Worm (Caenorhabditis elegans) whole organism, young adult: ENCODE results near the gene K10B3.1.

Source experiments
- B0035.1 ChIP-seq: sonication (generic microtip); optimal IDR thresholded peaks from 2 replicates; lab custom pipeline; 2016; ENCODE audit warnings: missing genetic modification characterization, mild to moderate bottlenecking, missing compliant biosample characterization, missing genotype, missing genetic modification reagents
- B0336.3 ChIP-seq: fragments of 200-800 bp; sonication (Bioruptor generic); IDR thresholded peaks from 2 replicates; pipeline ENCODE4 v1.3.6; 2022; ENCODE audit warnings: missing genetic modification characterization, missing compliant biosample characterization
- C17E4.6 ChIP-seq: fragments of 200-800 bp; sonication (Bioruptor generic); IDR thresholded peaks from 2 replicates; pipeline ENCODE4 v1.3.6; 2022; ENCODE audit warnings: missing genetic modification reagents, missing genetic modification characterization, missing compliant biosample characterization
- F33H1.4 ChIP-seq: fragments of 200-800 bp; sonication (Bioruptor generic); IDR thresholded peaks from 2 replicates; pipeline ENCODE4 v1.3.6; 2022; ENCODE audit warnings: missing genetic modification reagents, missing genetic modification characterization, missing compliant biosample characterization
- F39B2.1 ChIP-seq: fragments of 200-800 bp; sonication (Bioruptor generic); IDR thresholded peaks from 2 replicates; pipeline ENCODE4 v1.3.6; 2022; ENCODE audit warnings: missing genetic modification reagents, missing genetic modification characterization, missing compliant biosample characterization
- F49E8.2 ChIP-seq: sonication (generic microtip); optimal IDR thresholded peaks from 3 replicates; lab custom pipeline; 2017; ENCODE audit warnings: missing genetic modification characterization, mild to moderate bottlenecking, missing compliant biosample characterization, antibody characterized with exemption, moderate library complexity; ENCODE audit not compliant: insufficient read depth
- F55B11.4 ChIP-seq: sonication (generic microtip); optimal IDR thresholded peaks from 2 replicates; lab custom pipeline; 2016; ENCODE audit warnings: missing compliant biosample characterization, missing genetic modification characterization, borderline replicate concordance; ENCODE audit not compliant: insufficient read depth
- T07F8.4 ChIP-seq: sonication (generic microtip); optimal IDR thresholded peaks from 2 replicates; lab custom pipeline; 2016; ENCODE audit warnings: mild to moderate bottlenecking, missing genetic modification characterization, moderate library complexity, missing compliant biosample characterization
- Y53F4B.3 ChIP-seq: fragments of 200-800 bp; sonication (Bioruptor generic); IDR thresholded peaks from 2 replicates; pipeline ENCODE4 v1.3.6; 2022; ENCODE audit warnings: missing genetic modification reagents, missing genetic modification characterization, missing compliant biosample characterization
- Y79H2A.3 ChIP-seq: fragments of 200-800 bp; sonication (Bioruptor generic); conservative IDR thresholded peaks from 2 replicates; pipeline ENCODE4 v1.3.6; 2022; ENCODE audit warnings: missing genetic modification reagents, missing genetic modification characterization, missing compliant biosample characterization
- Y95B8A.8 ChIP-seq: fragments of 200-800 bp; sonication (Bioruptor generic); IDR thresholded peaks from 2 replicates; pipeline ENCODE4 v1.3.6; 2022; ENCODE audit warnings: missing genetic modification reagents, missing genetic modification characterization, missing compliant biosample characterization
- attf-6 ChIP-seq: fragments of 200-800 bp; sonication (Bioruptor generic); IDR thresholded peaks from 2 replicates; pipeline ENCODE4 v1.3.6; 2022; ENCODE audit warnings: missing genetic modification reagents, missing genetic modification characterization, missing compliant biosample characterization
- ccch-3 ChIP-seq: fragments of 200-800 bp; sonication (Bioruptor generic); optimal IDR thresholded peaks from 2 replicates; lab custom pipeline; 2018; ENCODE audit warnings: mild to moderate bottlenecking, missing genetic modification characterization, missing compliant biosample characterization
- cebp-1 ChIP-seq, 2 experiments: fragments of 200-800 bp in 1 of 2; sonication (Bioruptor generic) in 1 of 2; sonication (generic microtip) in 1 of 2; IDR thresholded peaks in 1 of 2; optimal IDR thresholded peaks in 1 of 2; 2 replicates each; pipeline versions ENCODE4 v1.3.6 to Lab custom; 2017 to 2022; ENCODE audit warnings: missing compliant biosample characterization in 2 of 2, missing genetic modification characterization in 2 of 2, mild to moderate bottlenecking in 1 of 2, missing genetic modification reagents in 1 of 2, moderate library complexity in 1 of 2
- ceh-79 ChIP-seq: sonication (generic microtip); optimal IDR thresholded peaks from 2 replicates; lab custom pipeline; 2017; ENCODE audit warnings: mild to moderate bottlenecking, missing genetic modification characterization, missing compliant biosample characterization
- dpff-1 ChIP-seq: sonication (generic microtip); optimal IDR thresholded peaks from 2 replicates; lab custom pipeline; 2017; ENCODE audit warnings: mild to moderate bottlenecking, missing genetic modification characterization, missing compliant biosample characterization
- hsf-1 ChIP-seq: fragments of 200-800 bp; sonication (Bioruptor generic); IDR thresholded peaks from 2 replicates; pipeline ENCODE4 v1.3.6; 2022; ENCODE audit warnings: missing genetic modification reagents, missing genetic modification characterization, missing compliant biosample characterization
- lag-1 ChIP-seq: fragments of 200-800 bp; sonication (Bioruptor generic); IDR thresholded peaks from 2 replicates; pipeline ENCODE4 v1.3.6; 2022; ENCODE audit warnings: missing genetic modification reagents, missing genetic modification characterization, missing compliant biosample characterization
- let-607 ChIP-seq, 2 experiments: fragments of 200-800 bp in 1 of 2; sonication (Bioruptor generic) in 1 of 2; sonication (generic microtip) in 1 of 2; optimal IDR thresholded peaks; 2 replicates each; lab custom pipeline; 2016 to 2018; ENCODE audit warnings: mild to moderate bottlenecking in 2 of 2, missing compliant biosample characterization in 2 of 2, missing genetic modification characterization in 2 of 2, moderate library complexity in 2 of 2, missing genotype in 1 of 2
- lsl-1 ChIP-seq: fragments of 200-800 bp; sonication (Bioruptor generic); optimal IDR thresholded peaks from 2 replicates; lab custom pipeline; 2018; ENCODE audit warnings: mild to moderate bottlenecking, missing genetic modification characterization, moderate library complexity, missing compliant biosample characterization
- lsy-27 ChIP-seq: sonication (generic microtip); optimal IDR thresholded peaks from 2 replicates; lab custom pipeline; 2017; ENCODE audit warnings: missing genetic modification characterization, mild to moderate bottlenecking, missing compliant biosample characterization, antibody characterized with exemption, missing genotype, borderline replicate concordance; ENCODE audit not compliant: insufficient read depth
- madf-10 ChIP-seq: sonication (generic microtip); optimal IDR thresholded peaks from 2 replicates; lab custom pipeline; 2016; ENCODE audit warnings: mild to moderate bottlenecking, missing genetic modification characterization, missing compliant biosample characterization
- nhr-80 ChIP-seq: sonication (generic microtip); optimal IDR thresholded peaks from 2 replicates; lab custom pipeline; 2016; ENCODE audit warnings: missing genetic modification characterization, missing compliant biosample characterization
- pbrm-1 ChIP-seq: fragments of 200-800 bp; sonication (Bioruptor generic); IDR thresholded peaks from 2 replicates; pipeline ENCODE4 v1.3.6; 2022; ENCODE audit warnings: missing genetic modification reagents, missing genetic modification characterization, missing compliant biosample characterization
- snpc-1.3 ChIP-seq: sonication (generic microtip); optimal IDR thresholded peaks from 2 replicates; lab custom pipeline; 2017; ENCODE audit warnings: missing genetic modification characterization, mild to moderate bottlenecking, missing compliant biosample characterization, antibody characterized with exemption, moderate library complexity, missing genotype, missing genetic modification reagents; ENCODE audit not compliant: insufficient read depth
- somi-1 ChIP-seq: fragments of 200-800 bp; sonication (Bioruptor generic); optimal IDR thresholded peaks from 2 replicates; lab custom pipeline; 2018; ENCODE audit warnings: mild to moderate bottlenecking, missing genetic modification characterization, missing compliant biosample characterization
- xnd-1 ChIP-seq: sonication (generic microtip); optimal IDR thresholded peaks from 2 replicates; lab custom pipeline; 2016; ENCODE audit warnings: missing genotype, missing genetic modification reagents, missing genetic modification characterization, missing compliant biosample characterization
- zfh-2 ChIP-seq: fragments of 200-800 bp; sonication (Bioruptor generic); conservative IDR thresholded peaks from 2 replicates; pipeline ENCODE4 v1.3.6; 2022; ENCODE audit warnings: missing genetic modification reagents, missing genetic modification characterization, missing compliant biosample characterization
- zim-3 ChIP-seq: sonication (generic microtip); optimal IDR thresholded peaks from 2 replicates; lab custom pipeline; 2017; ENCODE audit warnings: mild to moderate bottlenecking, missing genetic modification characterization, moderate library complexity, missing compliant biosample characterization
- ztf-25 ChIP-seq: fragments of 200-800 bp; sonication (Bioruptor generic); IDR thresholded peaks from 2 replicates; pipeline ENCODE4 v1.3.6; 2022; ENCODE audit warnings: missing genetic modification reagents, missing genetic modification characterization, missing compliant biosample characterization
- ztf-26 ChIP-seq: sonication (generic microtip); optimal IDR thresholded peaks from 2 replicates; lab custom pipeline; 2017; ENCODE audit warnings: missing genetic modification characterization, missing compliant biosample characterization

The K10B3.1 gene

ce11 chrX:3165569-3165968, 30.3 kb downstream of the K10B3.1 start, which contains the start of gene pfut-1:
TSS of gene pfut-1 (plus strand) at chrX:3165826.
- TF ChIP-seq nhr-80 (tag; lab: Kevin White, UChicago), result peak; percentile 24
- TF ChIP-seq let-607 (tag; optimal IDR thresholded peaks at IDR 0.05; lab: Kevin White, UChicago), result peak in 1 of 2 experiments; percentile 23
- TF ChIP-seq hsf-1, result no peak

- no peak for TF ChIP-seq B0336.3 (GFP tag; lab: Robert Waterston, UW)
Measured at ce11 chrX:3170456-3170855, 35.2 kb downstream of the K10B3.1 start, which contains the start of gene C15C7.6. TSS of gene C15C7.6 (minus strand) at chrX:3170556.

DNA sequence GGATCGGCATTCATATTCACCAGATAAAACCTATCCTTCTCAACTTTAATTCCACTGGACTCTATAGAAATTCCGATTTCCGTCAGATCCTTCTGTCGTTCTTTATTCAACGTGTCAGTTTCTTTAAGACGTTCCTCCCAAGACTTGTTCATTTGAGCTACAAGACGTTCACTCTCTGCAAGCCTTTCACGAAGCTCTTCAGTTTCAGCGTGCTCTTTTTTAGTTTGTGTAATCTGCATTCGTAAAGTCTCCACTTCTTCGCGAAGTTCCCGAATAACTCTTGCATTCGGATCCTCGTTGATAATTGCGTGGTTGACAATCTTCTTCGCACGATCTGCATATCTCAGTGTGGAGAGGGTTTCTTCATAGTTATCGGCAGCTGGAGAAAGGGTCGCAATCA, 41.4 kb downstream of the K10B3.1 start:
- no peak for TF ChIP-seq Y95B8A.8 (GFP tag; lab: Robert Waterston, UW)
- TF ChIP-seq F39B2.1 (GFP tag; lab: Robert Waterston, UW), result no peak
- no peak for TF ChIP-seq ztf-26 (tag; lab: Kevin White, UChicago)
- no peak for TF ChIP-seq pbrm-1 (GFP tag; lab: Robert Waterston, UW)
- no peak for TF ChIP-seq nhr-80 (tag; lab: Kevin White, UChicago)
- TF ChIP-seq ztf-25 (GFP tag; lab: Robert Waterston, UW), result no peak
- no peak for TF ChIP-seq zfh-2 (GFP tag; lab: Robert Waterston, UW)
- TF ChIP-seq attf-6 (GFP tag; lab: Robert Waterston, UW), result no peak
- no peak for TF ChIP-seq ccch-3 (GFP tag; lab: Kevin White, UChicago)
- TF ChIP-seq snpc-1.3 (tag; lab: Kevin White, UChicago), result no peak
- TF ChIP-seq ceh-79 (tag; lab: Kevin White, UChicago), result no peak
- TF ChIP-seq B0035.1, result no peak
- no peak for TF ChIP-seq C17E4.6 (GFP tag; lab: Robert Waterston, UW)
- no peak for TF ChIP-seq cebp-1 (GFP tag; IDR thresholded peaks at IDR 0.05; lab: Robert Waterston, UW)
- no peak for TF ChIP-seq cebp-1 (tag; optimal IDR thresholded peaks at IDR 0.05; lab: Kevin White, UChicago)

DNA sequence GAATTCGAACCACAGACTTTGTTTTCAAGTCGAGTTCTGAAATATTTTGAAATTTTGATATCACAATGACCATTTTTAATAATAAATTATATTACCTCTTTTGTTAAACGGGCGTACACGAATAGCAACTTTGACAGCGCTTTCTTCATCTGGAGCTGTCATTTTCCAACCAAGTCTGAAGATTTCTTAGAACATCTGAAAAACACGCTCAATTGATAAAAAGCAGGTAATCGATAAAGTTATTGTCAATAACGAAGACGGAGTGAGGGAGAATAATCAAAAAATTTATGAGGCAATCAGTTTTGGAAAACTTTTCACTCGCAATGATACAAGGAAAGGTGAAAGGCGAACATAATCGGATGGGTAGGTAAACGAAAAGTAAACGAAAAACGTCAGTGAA, 43.2 kb downstream of the K10B3.1 start, which contains the start of gene klp-4:
Gene klp-4 (minus strand): TSS at position 201 of the 400 bp plus-strand sequence.
- TF ChIP-seq lsy-27, result no peak
- TF ChIP-seq snpc-1.3 (tag; lab: Kevin White, UChicago), result no peak
- TF ChIP-seq somi-1, result no peak
- TF ChIP-seq C17E4.6 (GFP tag; lab: Robert Waterston, UW), result no peak
- no peak for TF ChIP-seq zfh-2 (GFP tag; lab: Robert Waterston, UW)
- no peak for TF ChIP-seq madf-10
- no peak for TF ChIP-seq F33H1.4
- TF ChIP-seq lag-1 (GFP tag; lab: Robert Waterston, UW), result no peak
- no peak for TF ChIP-seq F49E8.2 (tag; lab: Kevin White, UChicago)
- no peak for TF ChIP-seq ztf-26 (tag; lab: Kevin White, UChicago)
- TF ChIP-seq dpff-1, result no peak
- TF ChIP-seq Y79H2A.3 (GFP tag; lab: Robert Waterston, UW), result no peak
- TF ChIP-seq Y95B8A.8 (GFP tag; lab: Robert Waterston, UW), result no peak
- TF ChIP-seq Y53F4B.3, result no peak
- TF ChIP-seq F55B11.4 (tag; lab: Kevin White, UChicago), result no peak
- no peak for TF ChIP-seq lsl-1
- no peak for TF ChIP-seq T07F8.4 (tag; lab: Kevin White, UChicago)
- TF ChIP-seq xnd-1, result no peak
- TF ChIP-seq zim-3 (tag; lab: Kevin White, UChicago), result no peak
